In genomic region chrV:12550036-12550626, ce11 we compare ENCODE assay signal across 5 worm cellular contexts.
A peak's percentile ranks its signal among the peaks of the same experiment; 100 is the strongest.
TF ChIP-seq lines count a peak whose summit lies in the region.

F45D3.3 (minus strand) TSS chrV:12550385.

TF ChIP-seq in whole organism, L1 larva, 84 proteins besides CTCF, POLR2A, EP300 and RAD21 (continues in another document):
- TF ChIP-seq mdl-1 (tag; optimal IDR thresholded peaks at IDR 0.05; lab: Kevin White, UChicago) = peak in 1 of 2 experiments; percentile 30
- peak; percentile 47 for TF ChIP-seq ztf-4 (tag; optimal IDR thresholded peaks at IDR 0.05; lab: Kevin White, UChicago)
- no peak for TF ChIP-seq efl-3 (GFP tag; optimal IDR thresholded peaks at IDR 0.05; lab: Kevin White, UChicago)
- no peak for TF ChIP-seq egl-13 (tag; optimal IDR thresholded peaks at IDR 0.05; lab: Kevin White, UChicago)
- no peak for TF ChIP-seq unc-130 (tag; optimal IDR thresholded peaks at IDR 0.05; lab: Kevin White, UChicago)
- no peak for TF ChIP-seq xbp-1 (tag; optimal IDR thresholded peaks at IDR 0.05; lab: Kevin White, UChicago)
- no peak for TF ChIP-seq fkh-10 (GFP tag; optimal IDR thresholded peaks at IDR 0.05; lab: Kevin White, UChicago)
- peak; percentile 46 for TF ChIP-seq lin-14 (GFP tag; optimal IDR thresholded peaks at IDR 0.05; lab: Kevin White, UChicago)
- no peak for TF ChIP-seq nhr-76 (tag; optimal IDR thresholded peaks at IDR 0.05; lab: Kevin White, UChicago)
- TF ChIP-seq nhr-71 (tag; optimal IDR thresholded peaks at IDR 0.05; lab: Kevin White, UChicago) = peak; percentile 54
- no peak for TF ChIP-seq efl-1 (optimal IDR thresholded peaks at IDR 0.05; lab: Kevin White, UChicago)
- TF ChIP-seq efl-1 (GFP tag; optimal IDR thresholded peaks at IDR 0.05 in 1 of 2; lab: Kevin White, UChicago) = peak in 1 of 2 experiments; percentile 85
- peak in 3 of 6 experiments; percentile 1 to 32 (median 8) for TF ChIP-seq elt-3 (tag; optimal IDR thresholded peaks at IDR 0.05; lab: Kevin White, UChicago)
- TF ChIP-seq ama-1 (optimal IDR thresholded peaks at IDR 0.05; lab: Kevin White, UChicago) = peak; percentile 90
- peak; percentile 34 for TF ChIP-seq nhr-90 (tag; optimal IDR thresholded peaks at IDR 0.05; lab: Kevin White, UChicago; ENCODE audit: poor library complexity)
- peak in 1 of 2 experiments; percentile 18 for TF ChIP-seq lin-35 (GFP tag; optimal IDR thresholded peaks at IDR 0.05; lab: Kevin White, UChicago)
- peak; percentile 3 for TF ChIP-seq snu-23 (GFP tag; optimal IDR thresholded peaks at IDR 0.05; lab: Kevin White, UChicago)
- peak; percentile 46 for TF ChIP-seq nhr-85 (tag; lab: Kevin White, UChicago)

TF ChIP-seq in whole organism, L2 larva, 48 proteins besides CTCF, POLR2A, EP300 and RAD21:
- TF ChIP-seq blmp-1 (tag; optimal IDR thresholded peaks at IDR 0.05; lab: Kevin White, UChicago; ENCODE audit: insufficient read depth) (peak; percentile 27), mbf-1 (tag; optimal IDR thresholded peaks at IDR 0.05; lab: Kevin White, UChicago) (no peak), nhr-23 (tag; optimal IDR thresholded peaks at IDR 0.05; lab: Kevin White, UChicago) (no peak), mab-5 (tag; optimal IDR thresholded peaks at IDR 0.05; lab: Kevin White, UChicago) (no peak), R02D3.7 (tag; optimal IDR thresholded peaks at IDR 0.05; lab: Kevin White, UChicago) (no peak), mdl-1 (tag; optimal IDR thresholded peaks at IDR 0.05; lab: Kevin White, UChicago) (peak; percentile 22 to 34), nhr-21 (tag; optimal IDR thresholded peaks at IDR 0.05; lab: Kevin White, UChicago) (peak; percentile 79), sma-3 (GFP tag; optimal IDR thresholded peaks at IDR 0.05; lab: Kevin White, UChicago) (peak; percentile 43), ztf-4 (tag; optimal IDR thresholded peaks at IDR 0.05; lab: Kevin White, UChicago) (no peak), ama-1 (optimal IDR thresholded peaks at IDR 0.05; lab: Kevin White, UChicago) (peak; percentile 94), nhr-25 (tag; optimal IDR thresholded peaks at IDR 0.05; lab: Kevin White, UChicago) (peak; percentile 12), egl-27 (tag; optimal IDR thresholded peaks at IDR 0.05; lab: Kevin White, UChicago) (peak; percentile 25), sma-9 (GFP tag; optimal IDR thresholded peaks at IDR 0.05; lab: Kevin White, UChicago) (peak; percentile 24), sma-9 (tag; optimal IDR thresholded peaks at IDR 0.05; lab: Kevin White, UChicago) (no peak), nhr-77 (tag; optimal IDR thresholded peaks at IDR 0.05; lab: Kevin White, UChicago) (no peak)

TF ChIP-seq in whole organism, L3 larva, 47 proteins besides CTCF, POLR2A, EP300 and RAD21 (continues in another document):
- TF ChIP-seq zag-1 (tag; optimal IDR thresholded peaks at IDR 0.05; lab: Kevin White, UChicago) (no peak), egl-27 (tag; optimal IDR thresholded peaks at IDR 0.05; lab: Kevin White, UChicago) (no peak), elt-2 (tag; optimal IDR thresholded peaks at IDR 0.05; lab: Kevin White, UChicago) (no peak), nhr-11 (tag; optimal IDR thresholded peaks at IDR 0.05; lab: Kevin White, UChicago) (no peak), pha-4 (tag; optimal IDR thresholded peaks at IDR 0.05; lab: Kevin White, UChicago) (no peak), mml-1 (tag; optimal IDR thresholded peaks at IDR 0.05; lab: Kevin White, UChicago) (no peak), tbx-2 (tag; optimal IDR thresholded peaks at IDR 0.05; lab: Kevin White, UChicago) (no peak), aly-2 (tag; optimal IDR thresholded peaks at IDR 0.05; lab: Kevin White, UChicago) (no peak), unc-62 (GFP tag; optimal IDR thresholded peaks at IDR 0.05; lab: Kevin White, UChicago) (no peak), snpc-4 (tag; optimal IDR thresholded peaks at IDR 0.05; lab: Kevin White, UChicago) (no peak), nhr-237 (tag; optimal IDR thresholded peaks at IDR 0.05; lab: Kevin White, UChicago) (no peak), ama-1 (optimal IDR thresholded peaks at IDR 0.05; lab: Kevin White, UChicago) (peak; percentile 91), ceh-16 (tag; optimal IDR thresholded peaks at IDR 0.05; lab: Kevin White, UChicago) (no peak), ZK546.5 (tag; optimal IDR thresholded peaks at IDR 0.05; lab: Kevin White, UChicago) (no peak), lin-15B (tag; optimal IDR thresholded peaks at IDR 0.05; lab: Kevin White, UChicago) (no peak), nfya-1 (tag; optimal IDR thresholded peaks at IDR 0.05; lab: Kevin White, UChicago; ENCODE audit: insufficient read depth) (peak; percentile 31), nhr-28 (tag; optimal IDR thresholded peaks at IDR 0.05; lab: Kevin White, UChicago) (no peak), jun-1 (tag; optimal IDR thresholded peaks at IDR 0.05; lab: Kevin White, UChicago) (no peak), ztf-11 (tag; optimal IDR thresholded peaks at IDR 0.05; lab: Kevin White, UChicago) (no peak), nhr-43 (tag; optimal IDR thresholded peaks at IDR 0.05; lab: Kevin White, UChicago; ENCODE audit: poor library complexity, severe bottlenecking) (peak; percentile 55), eor-1 (tag; optimal IDR thresholded peaks at IDR 0.05; lab: Kevin White, UChicago) (no peak), nhr-76 (tag; optimal IDR thresholded peaks at IDR 0.05; lab: Kevin White, UChicago) (no peak)

TF ChIP-seq in whole organism, L4 larva, 104 proteins besides CTCF, POLR2A, EP300 and RAD21:
- TF ChIP-seq daf-19 (GFP tag; conservative IDR thresholded peaks at IDR 0.05; lab: Robert Waterston, UW) (no peak), php-3 (GFP tag; IDR thresholded peaks at IDR 0.05; lab: Robert Waterston, UW) (0 out of 2 replicates have a peak, but pooled peaks have one; percentile 31), nhr-28 (tag; optimal IDR thresholded peaks at IDR 0.05; lab: Kevin White, UChicago) (peak; percentile 30), dmd-8 (GFP tag; IDR thresholded peaks at IDR 0.05; lab: Robert Waterston, UW) (no peak), hlh-30 (tag; optimal IDR thresholded peaks at IDR 0.05; lab: Kevin White, UChicago; ENCODE audit: insufficient read depth) (peak; percentile 13), ama-1 (optimal IDR thresholded peaks at IDR 0.05; lab: Kevin White, UChicago) (peak; percentile 93), mdl-1 (tag; optimal IDR thresholded peaks at IDR 0.05; lab: Kevin White, UChicago) (peak; percentile 18 to 58), hlh-11 (tag; optimal IDR thresholded peaks at IDR 0.05; lab: Kevin White, UChicago) (peak; percentile 48), mxl-3 (GFP tag; optimal IDR thresholded peaks at IDR 0.05; lab: Kevin White, UChicago) (peak; percentile 28)

TF ChIP-seq in whole organism, young adult, 124 proteins besides CTCF, POLR2A, EP300 and RAD21:
- peak; percentile 61 for TF ChIP-seq ama-1 (optimal IDR thresholded peaks at IDR 0.05; lab: Kevin White, UChicago)
- no peak for TF ChIP-seq ama-1 (GFP tag; optimal IDR thresholded peaks at IDR 0.05; lab: Kevin White, UChicago)
- peak; percentile 39; the same call in 1 of the 2 replicates for TF ChIP-seq lin-26 (GFP tag; IDR thresholded peaks at IDR 0.05; lab: Robert Waterston, UW)
- no peak for TF ChIP-seq ceh-40 (GFP tag; IDR thresholded peaks at IDR 0.05; lab: Robert Waterston, UW)
- no peak for TF ChIP-seq attf-5 (GFP tag; optimal IDR thresholded peaks at IDR 0.05; lab: Kevin White, UChicago)
